Worm (Caenorhabditis elegans) whole organism, dauer: ENCODE data around the gene trx-2.

ENCODE experiments used
- unc-62 ChIP-seq: sonication (generic microtip); optimal IDR thresholded peaks from 2 replicates; lab custom pipeline; 2017; ENCODE audit warnings: missing biosample characterization, missing genetic modification reagents, missing genetic modification characterization

trx-2 gene

DNA sequence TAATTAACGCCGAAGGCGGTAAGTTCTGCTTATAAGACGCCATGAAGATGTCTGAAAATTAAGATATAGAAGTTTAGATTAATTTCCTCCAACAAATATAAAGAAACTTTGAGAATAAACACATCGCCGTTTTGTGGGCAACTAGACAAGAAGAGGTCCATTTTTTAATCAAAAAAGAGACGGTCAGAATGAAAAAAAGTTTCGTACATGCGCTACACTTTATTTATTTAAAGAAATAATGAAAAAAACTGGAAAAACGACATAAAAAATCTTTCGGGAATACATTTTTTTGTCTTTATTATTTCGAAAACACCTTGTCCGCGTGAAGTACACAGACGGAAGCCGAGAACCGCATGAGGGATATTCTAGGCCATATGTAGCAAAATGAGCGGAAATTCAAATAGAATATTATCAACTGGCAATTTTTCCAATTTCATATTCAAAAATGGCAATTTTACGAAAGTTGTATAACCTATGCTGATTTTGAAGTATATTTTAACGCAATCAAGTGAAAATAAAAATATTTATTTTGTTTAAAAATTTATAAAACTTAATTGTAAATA is 41.4 kb downstream of the trx-2 start, which contains the start of gene sluh-7:
TSS of gene sluh-7 (minus strand) at position 51 of the 563 bp plus-strand sequence.
- TF ChIP-seq unc-62 (GFP tag; lab: Kevin White, UChicago): no peak

ce11 chrV:10357467-10357953 is 43.0 kb downstream of the trx-2 start, which contains the start of gene ceeh-2:
ceeh-2 (minus strand) TSS chrV:10357903.
- TF ChIP-seq unc-62 (GFP tag; lab: Kevin White, UChicago): no peak

DNA sequence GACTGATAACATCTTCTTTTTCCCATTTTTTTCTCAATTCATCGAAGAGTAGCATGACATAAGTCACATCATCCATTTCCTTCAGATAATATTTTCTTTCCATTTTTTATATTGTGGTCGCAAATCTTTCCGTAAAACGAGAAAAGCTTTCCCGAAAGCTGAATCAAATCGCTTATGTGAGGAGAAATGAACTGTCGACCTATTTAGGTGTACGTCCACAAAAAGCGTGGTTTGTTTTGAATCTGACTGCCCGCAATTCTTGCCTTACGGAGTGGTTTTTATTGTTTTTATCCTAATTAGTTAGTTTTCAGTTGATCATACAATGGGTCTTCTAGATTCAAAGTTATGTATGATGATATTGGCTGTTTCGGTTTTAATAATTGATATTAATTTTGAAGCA is 43.8 kb downstream of the trx-2 start, which contains the start of gene ttll-15:
TSS of gene ttll-15 (plus strand) at position 301 of the 400 bp plus-strand sequence.
- no peak for TF ChIP-seq unc-62 (GFP tag; lab: Kevin White, UChicago)

ce11 chrV:10360186-10360585 is 45.7 kb downstream of the trx-2 start:
- TF ChIP-seq unc-62 (GFP tag; lab: Kevin White, UChicago): no peak

ce11 chrV:10361830-10362397 is 47.4 kb downstream of the trx-2 start, which contains the start of gene cash-1:
cash-1 (plus strand) TSS chrV:10362261.
- no peak for TF ChIP-seq unc-62 (GFP tag; lab: Kevin White, UChicago)

DNA sequence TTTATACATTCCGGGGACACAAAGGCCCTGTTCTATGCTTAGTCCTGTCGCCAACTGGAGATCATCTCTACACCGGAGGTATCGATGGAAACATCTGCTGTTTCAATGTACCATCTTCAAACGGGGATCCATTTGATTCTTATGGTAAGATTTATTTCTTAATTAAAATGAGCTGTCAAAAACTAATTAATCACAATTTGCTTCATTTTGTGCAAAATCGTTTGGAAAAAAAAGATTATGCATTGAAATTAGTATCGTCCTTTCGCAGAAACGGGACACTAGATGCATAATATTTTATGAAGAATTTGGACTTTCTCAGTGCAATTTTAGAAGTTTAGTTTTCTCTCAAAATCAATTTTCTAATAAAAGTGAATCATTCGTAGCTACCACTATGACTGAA is 49.4 kb downstream of the trx-2 start:
- TF ChIP-seq unc-62 (GFP tag; lab: Kevin White, UChicago): no peak
